Worm (Caenorhabditis elegans): ENCODE results near the gene ugt-16.

The ugt-16 gene

ce11 chrV:12869948-12870347 lies 45.1 kb downstream of the ugt-16 start, which contains the start of gene T07F10.3:
Gene T07F10.3 (minus strand): TSS chrV:12870045.
- TF ChIP-seq ceh-45 (GFP tag; IDR thresholded peaks at IDR 0.05) (no peak), hlh-8 (tag; optimal IDR thresholded peaks at IDR 0.05) (peak; percentile 84), pqm-1 (tag; optimal IDR thresholded peaks at IDR 0.05) (peak; percentile 74), hlh-6 (tag; optimal IDR thresholded peaks at IDR 0.05) (peak; percentile 50), ceh-30 (tag; optimal IDR thresholded peaks at IDR 0.05) (no peak), pat-9 (tag; optimal IDR thresholded peaks at IDR 0.05) (no peak), syd-9 (tag; optimal IDR thresholded peaks at IDR 0.05) (no peak), ahr-1 (tag; optimal IDR thresholded peaks at IDR 0.05) (peak; percentile 66), sdc-2 (tag; optimal IDR thresholded peaks at IDR 0.05) (peak; percentile 55), che-1 (tag; optimal IDR thresholded peaks at IDR 0.05) (no peak), ceh-18 (tag; optimal IDR thresholded peaks at IDR 0.05) (peak; percentile 38), T23F11.4 (GFP tag; optimal IDR thresholded peaks at IDR 0.05) (no peak), hlh-13 (GFP tag; optimal IDR thresholded peaks at IDR 0.05) (peak; percentile 15), unc-3 (GFP tag; conservative IDR thresholded peaks at IDR 0.05) (peak; percentile 33; the same call in 1 of the 2 replicates), unc-3 (tag; optimal IDR thresholded peaks at IDR 0.05) (no peak), K09A11.1 (tag; optimal IDR thresholded peaks at IDR 0.05; ENCODE audit: insufficient read depth) (no peak), madf-2 (tag; optimal IDR thresholded peaks at IDR 0.05) (peak; percentile 54), tbx-7 (tag; optimal IDR thresholded peaks at IDR 0.05) (peak; percentile 98), ceh-24 (tag; optimal IDR thresholded peaks at IDR 0.05) (no peak), tbx-2 (tag; optimal IDR thresholded peaks at IDR 0.05) (peak; percentile 97), fkh-6 (tag; optimal IDR thresholded peaks at IDR 0.05) (peak; percentile 63), unc-42 (tag; optimal IDR thresholded peaks at IDR 0.05) (peak; percentile 37), mec-3 (tag; optimal IDR thresholded peaks at IDR 0.05; ENCODE audit: borderline replicate concordance) (peak; percentile 94), sox-4 (tag; optimal IDR thresholded peaks at IDR 0.05) (no peak), ets-4 (tag; optimal IDR thresholded peaks at IDR 0.05) (peak; percentile 99), unc-55 (GFP tag; optimal IDR thresholded peaks at IDR 0.05) (no peak), ref-2 (tag; optimal IDR thresholded peaks at IDR 0.05) (peak; percentile 96), hlh-30 (tag; optimal IDR thresholded peaks at IDR 0.05; ENCODE audit: insufficient read depth) (no peak), ceh-31 (tag; optimal IDR thresholded peaks at IDR 0.05) (peak; percentile 99), F13H6.1 (tag; optimal IDR thresholded peaks at IDR 0.05) (peak; percentile 86), npax-4 (tag; optimal IDR thresholded peaks at IDR 0.05) (no peak), elt-2 (tag; optimal IDR thresholded peaks at IDR 0.05) (peak; percentile 63), gmeb-2 (tag; optimal IDR thresholded peaks at IDR 0.05) (peak; percentile 18), rnt-1 (tag; optimal IDR thresholded peaks at IDR 0.05) (peak; percentile 81), ceh-9 (tag; optimal IDR thresholded peaks at IDR 0.05) (no peak), elt-4 (tag; optimal IDR thresholded peaks at IDR 0.05) (no peak), unc-86 (tag; optimal IDR thresholded peaks at IDR 0.05) (peak; percentile 66), dve-1 (tag; optimal IDR thresholded peaks at IDR 0.05) (no peak), pros-1 (tag; optimal IDR thresholded peaks at IDR 0.05) (no peak), sox-2 (GFP tag; IDR thresholded peaks at IDR 0.05) (no peak), lim-6 (tag; optimal IDR thresholded peaks at IDR 0.05) (peak; percentile 86), ceh-34 (tag; optimal IDR thresholded peaks at IDR 0.05) (peak; percentile 62), ztf-16 (tag; optimal IDR thresholded peaks at IDR 0.05) (peak; percentile 22), lin-11 (tag; optimal IDR thresholded peaks at IDR 0.05) (no peak), hlh-15 (tag; optimal IDR thresholded peaks at IDR 0.05) (peak; percentile 35), fax-1 (tag; optimal IDR thresholded peaks at IDR 0.05) (peak; percentile 84), nhr-232 (tag; optimal IDR thresholded peaks at IDR 0.05) (no peak), nfya-1 (tag; optimal IDR thresholded peaks at IDR 0.05) (peak; percentile 35), C08G9.2 (tag; optimal IDR thresholded peaks at IDR 0.05) (peak; percentile 99), pha-4 (tag; optimal IDR thresholded peaks at IDR 0.05) (no peak), fkh-10 (GFP tag; optimal IDR thresholded peaks at IDR 0.05) (no peak), pha-2 (tag; optimal IDR thresholded peaks at IDR 0.05) (no peak), ceh-14 (tag; optimal IDR thresholded peaks at IDR 0.05) (peak; percentile 79), ceh-2 (tag; optimal IDR thresholded peaks at IDR 0.05) (peak; percentile 96)

All from whole organism, late embryonic.